Worm (Caenorhabditis elegans) whole organism, L4/young adult: Measurements from ENCODE around the gene dph-3.

Source experiments
- dao-5 ChIP-seq: sonication (generic microtip); optimal IDR thresholded peaks from 2 replicates; lab custom pipeline; 2016; ENCODE audit warnings: missing genotype, missing genetic modification characterization, moderate library complexity, missing compliant biosample characterization
- him-1 ChIP-seq: sonication (generic microtip); optimal IDR thresholded peaks from 2 replicates; lab custom pipeline; 2016; ENCODE audit warnings: missing genotype, missing genetic modification reagents, missing genetic modification characterization, missing compliant biosample characterization

ce11 chrIV:9692874-9693273 is 14.1 kb upstream of the dph-3 start, which contains the start of gene twk-9:
- TF ChIP-seq him-1, result no peak
- TF ChIP-seq dao-5, result no peak
